Worm (Caenorhabditis elegans): ENCODE results near the gene eak-7.
A peak's percentile ranks its signal among the peaks of the same experiment; 100 is the strongest.

eak-7 gene

ce11 chrIV:12565933-12566540 lies at the start of gene eak-7:
Gene eak-7, minus strand, starts transcription at chrIV:12565983.
- TF ChIP-seq tra-4 (tag; optimal IDR thresholded peaks at IDR 0.05) (no peak), ama-1 (optimal IDR thresholded peaks at IDR 0.05) (no peak), tbx-11 (GFP tag; IDR thresholded peaks at IDR 0.05) (no peak), aly-1 (tag; optimal IDR thresholded peaks at IDR 0.05) (no peak), flt-1 (GFP tag; IDR thresholded peaks at IDR 0.05) (no peak), ceh-13 (GFP tag; optimal IDR thresholded peaks at IDR 0.05) (no peak), pes-1 (GFP tag; IDR thresholded peaks at IDR 0.05) (no peak), hmbx-1 (tag; optimal IDR thresholded peaks at IDR 0.05) (no peak)

ce11 chrIV:12615122-12615745 lies 49.5 kb upstream of the eak-7 start:
- TF ChIP-seq tbx-37 (GFP tag; conservative IDR thresholded peaks at IDR 0.05) (no peak), flt-1 (GFP tag; IDR thresholded peaks at IDR 0.05) (no peak), hmg-4 (GFP tag; optimal IDR thresholded peaks at IDR 0.05) (peak; percentile 40), ceh-13 (GFP tag; optimal IDR thresholded peaks at IDR 0.05) (no peak), tra-4 (tag; optimal IDR thresholded peaks at IDR 0.05) (no peak)

DNA sequence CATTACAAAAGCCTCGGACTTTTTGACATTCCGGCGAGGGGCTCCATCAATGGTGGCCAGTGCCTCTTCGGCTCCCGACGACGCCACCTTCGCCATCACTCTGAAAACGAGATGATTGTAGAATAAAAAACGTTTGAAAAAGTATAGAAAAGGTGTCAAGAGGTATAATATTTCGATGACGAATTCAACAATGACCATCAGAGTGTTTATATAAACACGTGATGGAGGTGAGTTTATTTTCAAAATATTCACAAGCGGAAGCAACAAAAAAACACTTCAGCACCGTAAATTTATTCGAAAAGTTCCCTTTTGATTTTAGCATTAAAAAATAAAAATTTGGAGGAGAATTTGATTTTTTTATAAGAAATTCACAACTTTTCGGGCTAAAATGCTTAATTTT lies 48.8 kb upstream of the eak-7 start, which contains the start of gene efa-6:
efa-6 (minus strand) TSS at position 101 of the 400 bp plus-strand sequence.
- no peak for TF ChIP-seq flt-1 (GFP tag; IDR thresholded peaks at IDR 0.05)
- TF ChIP-seq ceh-13 (GFP tag; optimal IDR thresholded peaks at IDR 0.05): no peak
- TF ChIP-seq tbx-11 (GFP tag; IDR thresholded peaks at IDR 0.05): no peak
- TF ChIP-seq sea-1 (GFP tag; conservative IDR thresholded peaks at IDR 0.05): no peak
- no peak for TF ChIP-seq ets-7 (tag; optimal IDR thresholded peaks at IDR 0.05)
- TF ChIP-seq tbx-37 (GFP tag; conservative IDR thresholded peaks at IDR 0.05): no peak
- TF ChIP-seq F13C5.2 (tag; optimal IDR thresholded peaks at IDR 0.05): no peak
- TF ChIP-seq aly-1 (tag; optimal IDR thresholded peaks at IDR 0.05): no peak
- TF ChIP-seq hnd-1 (tag; optimal IDR thresholded peaks at IDR 0.05): no peak
- TF ChIP-seq tra-4 (tag; optimal IDR thresholded peaks at IDR 0.05): no peak
- no peak for TF ChIP-seq ama-1 (optimal IDR thresholded peaks at IDR 0.05)
- TF ChIP-seq pes-1 (GFP tag; IDR thresholded peaks at IDR 0.05): no peak

DNA sequence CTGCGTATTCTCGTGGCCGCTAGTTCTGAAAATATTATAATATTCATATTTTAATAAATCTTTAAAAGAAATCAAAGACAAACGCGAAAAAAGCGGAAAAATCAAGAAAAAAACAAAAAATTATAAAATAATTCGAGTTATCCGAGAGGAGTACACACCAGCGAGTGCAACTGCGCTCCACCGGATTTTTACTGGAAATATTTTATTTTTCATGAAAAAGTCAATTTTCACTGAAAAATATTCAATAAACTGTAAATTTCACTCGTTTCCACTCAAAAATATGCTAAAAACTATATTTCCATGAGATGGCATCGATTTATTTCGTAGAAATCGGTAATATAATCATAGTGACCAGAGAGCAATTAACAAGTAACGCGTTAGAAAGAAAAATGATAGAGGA lies 39.6 kb upstream of the eak-7 start, which contains the start of gene Y55D9A.2:
Y55D9A.2 (minus strand) TSS at position 31 of the 400 bp plus-strand sequence.
- TF ChIP-seq pes-1 (GFP tag; IDR thresholded peaks at IDR 0.05) (no peak), ama-1 (optimal IDR thresholded peaks at IDR 0.05) (no peak), aly-1 (tag; optimal IDR thresholded peaks at IDR 0.05) (no peak), hmbx-1 (tag; optimal IDR thresholded peaks at IDR 0.05) (peak; percentile 36), scrt-1 (GFP tag; IDR thresholded peaks at IDR 0.05) (no peak)

DNA sequence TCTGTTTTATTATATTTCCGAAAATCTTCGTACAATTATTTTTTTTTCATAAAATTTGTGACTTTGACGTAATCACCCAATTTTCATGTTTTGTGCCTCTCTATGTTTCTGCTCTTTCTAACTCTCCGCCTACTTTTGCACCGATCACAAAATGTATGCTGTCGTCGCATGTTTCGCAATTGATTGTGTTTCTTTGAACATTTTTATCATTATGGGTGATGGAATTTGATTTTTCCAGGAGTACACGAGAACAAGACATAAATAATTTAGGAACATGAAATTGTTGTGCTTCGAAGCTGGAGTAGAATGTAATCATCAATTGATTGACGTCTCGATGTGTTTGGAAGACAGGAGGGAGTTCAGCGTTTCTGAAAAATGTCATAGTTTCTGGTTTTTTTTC lies 35.2 kb upstream of the eak-7 start:
- TF ChIP-seq hmbx-1 (tag; optimal IDR thresholded peaks at IDR 0.05) (no peak), sea-1 (GFP tag; conservative IDR thresholded peaks at IDR 0.05) (no peak), ceh-13 (GFP tag; optimal IDR thresholded peaks at IDR 0.05) (no peak), B0310.2 (tag; optimal IDR thresholded peaks at IDR 0.05) (no peak), F13C5.2 (tag; optimal IDR thresholded peaks at IDR 0.05) (no peak), hmg-4 (GFP tag; optimal IDR thresholded peaks at IDR 0.05) (no peak), hnd-1 (tag; optimal IDR thresholded peaks at IDR 0.05) (no peak), ceh-36 (tag; optimal IDR thresholded peaks at IDR 0.05) (no peak), tbx-11 (GFP tag; IDR thresholded peaks at IDR 0.05) (no peak), scrt-1 (GFP tag; IDR thresholded peaks at IDR 0.05) (no peak), pes-1 (GFP tag; IDR thresholded peaks at IDR 0.05) (no peak), ama-1 (optimal IDR thresholded peaks at IDR 0.05) (no peak)

DNA sequence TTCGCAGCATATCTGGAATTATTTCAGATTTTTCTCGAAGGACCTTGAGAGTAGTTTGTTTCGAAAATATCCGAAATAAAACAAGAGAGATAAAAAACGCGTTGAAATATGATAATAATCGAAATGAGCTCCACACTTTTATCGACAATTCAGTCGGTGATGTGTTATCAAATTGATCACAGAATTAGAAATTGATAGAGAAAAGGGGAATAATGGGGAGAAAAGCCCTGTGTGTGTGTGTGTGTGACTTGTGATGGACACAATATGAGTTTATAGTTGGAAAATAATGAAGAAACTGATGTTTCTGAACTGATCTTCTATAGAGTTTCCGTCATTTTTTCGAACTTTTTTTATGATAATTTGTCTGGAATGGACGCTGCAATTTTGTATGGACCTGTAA lies 33.4 kb upstream of the eak-7 start, which contains the start of gene pgp-1:
pgp-1 (minus strand) TSS at position 12 of the 400 bp plus-strand sequence.
- TF ChIP-seq B0310.2 (tag; optimal IDR thresholded peaks at IDR 0.05) (no peak), pes-1 (GFP tag; IDR thresholded peaks at IDR 0.05) (no peak), hmg-4 (GFP tag; optimal IDR thresholded peaks at IDR 0.05) (no peak), F13C5.2 (tag; optimal IDR thresholded peaks at IDR 0.05) (no peak), aly-1 (tag; optimal IDR thresholded peaks at IDR 0.05) (no peak), ceh-13 (GFP tag; optimal IDR thresholded peaks at IDR 0.05) (no peak), hnd-1 (tag; optimal IDR thresholded peaks at IDR 0.05) (no peak), scrt-1 (GFP tag; IDR thresholded peaks at IDR 0.05) (no peak), ceh-36 (tag; optimal IDR thresholded peaks at IDR 0.05) (no peak), tbx-37 (GFP tag; conservative IDR thresholded peaks at IDR 0.05) (no peak), ama-1 (optimal IDR thresholded peaks at IDR 0.05) (no peak), flt-1 (GFP tag; IDR thresholded peaks at IDR 0.05) (no peak), hmbx-1 (tag; optimal IDR thresholded peaks at IDR 0.05) (no peak), tbx-11 (GFP tag; IDR thresholded peaks at IDR 0.05) (no peak), ets-7 (tag; optimal IDR thresholded peaks at IDR 0.05) (no peak), tra-4 (tag; optimal IDR thresholded peaks at IDR 0.05) (no peak), sea-1 (GFP tag; conservative IDR thresholded peaks at IDR 0.05) (no peak)

DNA sequence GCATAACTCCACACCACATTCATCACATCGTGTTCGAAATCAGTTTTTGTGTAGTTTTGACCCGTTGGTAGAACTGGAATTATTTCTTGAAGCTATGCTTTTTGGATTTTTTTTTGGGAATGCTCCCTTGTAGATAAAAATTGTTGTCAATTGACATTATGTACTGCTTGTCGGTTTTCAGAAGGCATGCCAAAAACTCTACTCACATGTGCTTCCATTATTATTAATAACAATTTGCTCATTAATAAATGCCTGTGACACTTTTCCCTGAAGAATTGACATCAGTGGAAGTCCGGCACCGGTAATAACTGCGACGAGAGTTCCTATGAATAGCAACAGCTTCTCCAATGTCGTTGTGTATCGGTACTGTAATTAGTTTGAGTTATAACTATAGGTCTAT lies 31.2 kb upstream of the eak-7 start:
- TF ChIP-seq ets-7 (tag; optimal IDR thresholded peaks at IDR 0.05): no peak

DNA sequence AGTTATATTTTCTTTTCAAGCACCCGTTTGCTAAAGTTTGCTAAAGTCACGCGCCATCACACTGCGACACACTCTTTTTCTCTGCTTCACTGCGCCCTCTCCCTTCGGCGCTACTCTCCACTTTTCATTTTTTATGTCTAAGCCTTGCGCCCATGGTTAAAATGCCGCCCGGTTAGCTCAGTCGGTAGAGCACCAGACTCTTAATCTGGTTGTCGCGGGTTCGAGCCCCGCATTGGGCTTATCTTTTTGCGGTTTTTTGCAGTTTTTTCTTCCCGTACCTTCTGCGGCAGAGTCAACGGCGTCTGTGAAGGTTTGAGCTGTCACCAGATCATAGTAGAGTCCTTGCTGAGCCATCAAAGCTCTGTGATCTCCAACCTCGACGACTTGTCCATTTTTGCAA lies 28.8 kb upstream of the eak-7 start:
- TF ChIP-seq tra-4 (tag; optimal IDR thresholded peaks at IDR 0.05) (no peak), scrt-1 (GFP tag; IDR thresholded peaks at IDR 0.05) (peak; percentile 73), aly-1 (tag; optimal IDR thresholded peaks at IDR 0.05) (no peak), sea-1 (GFP tag; conservative IDR thresholded peaks at IDR 0.05) (peak; percentile 78), flt-1 (GFP tag; IDR thresholded peaks at IDR 0.05) (peak; percentile 52; the same call in 1 of the 2 replicates), ets-7 (tag; optimal IDR thresholded peaks at IDR 0.05) (peak; percentile 19), B0310.2 (tag; optimal IDR thresholded peaks at IDR 0.05) (no peak), hmbx-1 (tag; optimal IDR thresholded peaks at IDR 0.05) (no peak), F13C5.2 (tag; optimal IDR thresholded peaks at IDR 0.05) (peak; percentile 48), tbx-11 (GFP tag; IDR thresholded peaks at IDR 0.05) (peak; percentile 83), ceh-13 (GFP tag; optimal IDR thresholded peaks at IDR 0.05) (peak; percentile 21), ceh-36 (tag; optimal IDR thresholded peaks at IDR 0.05) (peak; percentile 66), hnd-1 (tag; optimal IDR thresholded peaks at IDR 0.05) (peak; percentile 49), hmg-4 (GFP tag; optimal IDR thresholded peaks at IDR 0.05) (peak; percentile 55), tbx-37 (GFP tag; conservative IDR thresholded peaks at IDR 0.05) (peak; percentile 67)

All from whole organism, early embryonic.